Fruit fly (Drosophila melanogaster) whole organism, prepupa: ENCODE measurements around the gene CG43098.

Source experiments
- CG10631 ChIP-seq: fragments of 200-800 bp; sonication (Bioruptor generic); optimal IDR thresholded peaks from 2 replicates; lab custom pipeline; 2016; ENCODE audit warnings: missing biosample characterization, missing genetic modification characterization
- CG10669 ChIP-seq: fragments of 200-800 bp; sonication (Bioruptor generic); optimal IDR thresholded peaks from 3 replicates; lab custom pipeline; 2018; ENCODE audit warnings: missing biosample characterization, mild to moderate bottlenecking, missing genetic modification characterization, moderate library complexity
- CG15336 ChIP-seq: fragments of 200-800 bp; sonication (Bioruptor generic); IDR thresholded peaks from 2 replicates; pipeline ENCODE4 v1.3.6; 2022; ENCODE audit warnings: missing biosample characterization, missing genetic modification characterization
- CG3032 ChIP-seq: fragments of 200-800 bp; optimal IDR thresholded peaks from 2 replicates; lab custom pipeline; 2019; ENCODE audit warnings: missing biosample characterization, mild to moderate bottlenecking, missing genetic modification characterization, moderate library complexity
- CG32006 ChIP-seq: fragments of 200-800 bp; sonication (Bioruptor generic); optimal IDR thresholded peaks from 3 replicates; lab custom pipeline; 2017; ENCODE audit warnings: missing biosample characterization, mild to moderate bottlenecking, missing genetic modification characterization
- CG3919 ChIP-seq: fragments of 200-800 bp; sonication (Bioruptor generic); optimal IDR thresholded peaks from 3 replicates; lab custom pipeline; 2016; ENCODE audit warnings: missing biosample characterization, missing genetic modification characterization
- CG6163 ChIP-seq: fragments of 200-800 bp; sonication (Bioruptor generic); IDR thresholded peaks from 3 replicates; pipeline ENCODE4 v1.3.6; 2022; ENCODE audit warnings: missing biosample characterization, missing genetic modification characterization
- CG6792 ChIP-seq: fragments of 200-800 bp; sonication (Bioruptor generic); optimal IDR thresholded peaks from 3 replicates; lab custom pipeline; 2016; ENCODE audit warnings: missing biosample characterization, missing genetic modification characterization
- CG6808 ChIP-seq: fragments of 200-800 bp; sonication (Bioruptor generic); optimal IDR thresholded peaks from 3 replicates; lab custom pipeline; 2017; ENCODE audit warnings: missing biosample characterization, missing genetic modification characterization, mild to moderate bottlenecking, moderate library complexity, missing genetic modification reagents
- CG6854 ChIP-seq: fragments of 200-800 bp; sonication (Bioruptor generic); optimal IDR thresholded peaks from 2 replicates; lab custom pipeline; 2017; ENCODE audit warnings: missing biosample characterization, mild to moderate bottlenecking, missing genetic modification characterization
- CG8119 ChIP-seq: fragments of 200-800 bp; sonication (Bioruptor generic); IDR thresholded peaks from 3 replicates; pipeline ENCODE4 v1.3.6; 2022; ENCODE audit warnings: missing biosample characterization, missing genetic modification characterization
- CG8319 ChIP-seq: fragments of 200-800 bp; sonication (Bioruptor generic); optimal IDR thresholded peaks from 3 replicates; lab custom pipeline; 2016; ENCODE audit warnings: missing biosample characterization, missing genetic modification characterization
- CG9139 ChIP-seq: fragments of 200-800 bp; sonication (Bioruptor generic); optimal IDR thresholded peaks from 3 replicates; lab custom pipeline; 2017; ENCODE audit warnings: missing biosample characterization, mild to moderate bottlenecking, missing genetic modification characterization
- Eip75B ChIP-seq: fragments of 200-800 bp; sonication (Bioruptor generic); optimal IDR thresholded peaks from 3 replicates; lab custom pipeline; 2016; ENCODE audit warnings: missing biosample characterization, missing genetic modification characterization
- Eip78C ChIP-seq: fragments of 200-800 bp; sonication (Bioruptor generic); peaks from one replicate; lab custom pipeline; 2016; ENCODE audit warnings: missing biosample characterization, missing genetic modification characterization
- Ets96B ChIP-seq: fragments of 200-800 bp; optimal IDR thresholded peaks from 2 replicates; lab custom pipeline; 2019; ENCODE audit warnings: missing biosample characterization, mild to moderate bottlenecking, missing genetic modification characterization, moderate library complexity
- Hr38 ChIP-seq: sonication (Bioruptor generic); optimal IDR thresholded peaks from 2 replicates; lab custom pipeline; 2016; ENCODE audit warnings: missing biosample characterization, missing genetic modification characterization
- Hr39 ChIP-seq: fragments of 200-800 bp; sonication (Bioruptor generic); optimal IDR thresholded peaks from 2 replicates; lab custom pipeline; 2016; ENCODE audit warnings: missing biosample characterization, missing genetic modification characterization
- Lpt ChIP-seq: fragments of 200-800 bp; sonication (Bioruptor generic); optimal IDR thresholded peaks from 3 replicates; lab custom pipeline; 2016; ENCODE audit warnings: missing biosample characterization, missing genetic modification characterization
- OdsH ChIP-seq: fragments of 200-800 bp; sonication (Bioruptor generic); optimal IDR thresholded peaks from 3 replicates; lab custom pipeline; 2016; ENCODE audit warnings: missing biosample characterization, missing genetic modification characterization
- Smox ChIP-seq: fragments of 200-800 bp; sonication (Bioruptor generic); optimal IDR thresholded peaks from 3 replicates; lab custom pipeline; 2016; ENCODE audit warnings: missing biosample characterization, missing genetic modification characterization
- Sox15 ChIP-seq: fragments of 200-800 bp; sonication (Bioruptor generic); optimal IDR thresholded peaks from 3 replicates; lab custom pipeline; 2016; ENCODE audit warnings: missing biosample characterization, missing genetic modification characterization
- achi ChIP-seq: fragments of 200-800 bp; sonication (Bioruptor generic); optimal IDR thresholded peaks from 3 replicates; lab custom pipeline; 2016; ENCODE audit warnings: missing biosample characterization, missing genetic modification characterization
- acj6 ChIP-seq: fragments of 200-800 bp; sonication (Bioruptor generic); optimal IDR thresholded peaks from 3 replicates; lab custom pipeline; 2016; ENCODE audit warnings: missing biosample characterization, missing genetic modification characterization
- dac ChIP-seq: fragments of 200-800 bp; sonication (Bioruptor generic); optimal IDR thresholded peaks from 2 replicates; lab custom pipeline; 2017; ENCODE audit warnings: missing biosample characterization, mild to moderate bottlenecking, missing genetic modification characterization
- dsx ChIP-seq: fragments of 200-800 bp; optimal IDR thresholded peaks from 3 replicates; lab custom pipeline; 2019; ENCODE audit warnings: missing biosample characterization, mild to moderate bottlenecking, missing genetic modification characterization, moderate library complexity; ENCODE audit not compliant: poor library complexity, severe bottlenecking
- esn ChIP-seq: fragments of 200-800 bp; sonication (Bioruptor generic); optimal IDR thresholded peaks from 2 replicates; lab custom pipeline; 2016; ENCODE audit warnings: missing biosample characterization, mild to moderate bottlenecking, missing genetic modification characterization, moderate library complexity
- fd59A ChIP-seq: fragments of 200-800 bp; sonication (Bioruptor generic); optimal IDR thresholded peaks from 2 replicates; lab custom pipeline; 2017; ENCODE audit warnings: missing biosample characterization, mild to moderate bottlenecking, missing genetic modification characterization, missing genetic modification reagents
- fkh ChIP-seq: fragments of 200-800 bp; sonication (Bioruptor generic); optimal IDR thresholded peaks from 3 replicates; lab custom pipeline; 2017; ENCODE audit warnings: missing biosample characterization, mild to moderate bottlenecking, missing genetic modification characterization, moderate library complexity
- net ChIP-seq: fragments of 200-800 bp; sonication (Bioruptor generic); optimal IDR thresholded peaks from 3 replicates; lab custom pipeline; 2016; ENCODE audit warnings: missing biosample characterization, missing genetic modification characterization
- pdm3 ChIP-seq: fragments of 200-800 bp; sonication (Bioruptor generic); optimal IDR thresholded peaks from 3 replicates; lab custom pipeline; 2016; ENCODE audit warnings: missing biosample characterization, missing genetic modification characterization
- salr ChIP-seq, 2 experiments: fragments of 200-800 bp; sonication (Bioruptor generic); optimal IDR thresholded peaks; 3 replicates each; lab custom pipeline; 2016 to 2018; ENCODE audit warnings: missing biosample characterization in 2 of 2, missing genetic modification characterization in 2 of 2, mild to moderate bottlenecking in 1 of 2
- spab ChIP-seq: fragments of 200-800 bp; sonication (Bioruptor generic); optimal IDR thresholded peaks from 2 replicates; lab custom pipeline; 2017; ENCODE audit warnings: missing biosample characterization, mild to moderate bottlenecking, missing genetic modification characterization, missing genetic modification reagents
- ss ChIP-seq, 2 experiments: fragments of 200-800 bp; sonication (Bioruptor generic); optimal IDR thresholded peaks; 2 replicates in 1 of 2; 3 replicates in 1 of 2; lab custom pipeline; 2017 to 2018; ENCODE audit warnings: mild to moderate bottlenecking in 2 of 2, missing biosample characterization in 2 of 2, missing genetic modification characterization in 2 of 2, moderate library complexity in 1 of 2
- vri ChIP-seq: fragments of 200-800 bp; sonication (Bioruptor generic); optimal IDR thresholded peaks from 3 replicates; lab custom pipeline; 2016; ENCODE audit warnings: missing biosample characterization, mild to moderate bottlenecking, missing genetic modification characterization

The CG43098 gene

dm6 chr3L:3644337-3645027 lies 14.4 kb upstream of the CG43098 start:
- TF ChIP-seq acj6 (peak; percentile 23), CG6854 (no peak), Eip78C (GFP tag; lab: Kevin White, UChicago) (peak; percentile 14), achi (peak; percentile 27), Smox (GFP tag; lab: Kevin White, UChicago) (no peak), CG10669 (GFP tag; lab: Kevin White, UChicago) (peak; percentile 42), CG6163 (GFP tag; lab: Robert Waterston, UW) (peak; percentile 32; the same call in 1 of the 3 replicates), salr (GFP tag; optimal IDR thresholded peaks at IDR 0.05; lab: Kevin White, UChicago) (no peak), CG32006 (GFP tag; lab: Kevin White, UChicago) (peak; percentile 18), fd59A (peak; percentile 3), CG6808 (GFP tag; lab: Kevin White, UChicago) (peak; percentile 55), CG3032 (tag; lab: Kevin White, UChicago) (peak; percentile 59), spab (GFP tag; lab: Kevin White, UChicago) (peak; percentile 39), dac (no peak), CG10631 (GFP tag; lab: Kevin White, UChicago) (peak; percentile 46), dsx (GFP tag; lab: Kevin White, UChicago) (peak; percentile 51), esn (no peak), Ets96B (peak; percentile 71), CG8119 (GFP tag; lab: Robert Waterston, UW) (0 out of 3 replicates have a peak, but pooled peaks have one; percentile 24), CG8319 (GFP tag; lab: Kevin White, UChicago) (no peak), Eip75B (GFP tag; lab: Kevin White, UChicago) (peak; percentile 15), Lpt (GFP tag; lab: Kevin White, UChicago) (no peak), OdsH (GFP tag; lab: Kevin White, UChicago) (peak; percentile 14), pdm3 (no peak), ss (GFP tag; optimal IDR thresholded peaks at IDR 0.05; lab: Kevin White, UChicago) (peak; percentile 14 to 16), Hr38 (GFP tag; lab: Kevin White, UChicago) (no peak), Sox15 (GFP tag; lab: Kevin White, UChicago) (no peak), CG9139 (GFP tag; lab: Kevin White, UChicago) (no peak), Hr39 (no peak), CG6792 (peak; percentile 2), fkh (no peak), CG3919 (GFP tag; lab: Kevin White, UChicago) (peak; percentile 47)

- peak; percentile 23 for TF ChIP-seq CG3919 (GFP tag; lab: Kevin White, UChicago)
- TF ChIP-seq fd59A = no peak
- no peak for TF ChIP-seq Lpt (GFP tag; lab: Kevin White, UChicago)
- TF ChIP-seq fkh = peak; percentile 52
- TF ChIP-seq Eip75B (GFP tag; lab: Kevin White, UChicago) = no peak
- TF ChIP-seq CG6854 = no peak
- TF ChIP-seq esn = no peak
- no peak for TF ChIP-seq CG9139 (GFP tag; lab: Kevin White, UChicago)
Observed at dm6 chr3L:3645628-3646360, 13.1 kb upstream of the CG43098 start.

dm6 chr3L:3646361-3646759 lies 12.5 kb upstream of the CG43098 start:
- TF ChIP-seq CG8119 (GFP tag; lab: Robert Waterston, UW) (no peak), net (GFP tag; lab: Kevin White, UChicago) (no peak), CG15336 (GFP tag; lab: Robert Waterston, UW) (no peak), vri (GFP tag; lab: Kevin White, UChicago) (no peak)
- TF ChIP-seq, all 60 proteins: peak for 0
